Fruit fly (Drosophila melanogaster) whole organism, embryonic: ENCODE data around the gene Duba.

Experiments
- ATbp ChIP-seq: fragments of 200-800 bp; sonication (Bioruptor generic); optimal IDR thresholded peaks from 2 replicates; lab custom pipeline; 2017; ENCODE audit warnings: missing biosample characterization, mild to moderate bottlenecking, missing genetic modification characterization, missing genetic modification reagents
- Atf6 ChIP-seq: fragments of 200-800 bp; sonication (Bioruptor generic); IDR thresholded peaks from 2 replicates; pipeline ENCODE4 v1.3.6; 2022; ENCODE audit warnings: missing biosample characterization, missing genetic modification characterization
- Bgb ChIP-seq: fragments of 200-800 bp; sonication (Bioruptor generic); IDR thresholded peaks from 2 replicates; pipeline ENCODE4 v1.3.6; 2022; ENCODE audit warnings: missing biosample characterization, missing genetic modification characterization; ENCODE audit not compliant: partially characterized antibody
- Blimp-1 ChIP-seq: fragments of 200-800 bp; sonication (Bioruptor generic); optimal IDR thresholded peaks from 3 replicates; lab custom pipeline; 2018; ENCODE audit warnings: missing biosample characterization, missing genetic modification characterization, mild to moderate bottlenecking, moderate library complexity, missing genetic modification reagents
- CG1024 ChIP-seq: fragments of 200-800 bp; sonication (Bioruptor generic); IDR thresholded peaks from 2 replicates; pipeline ENCODE4 v1.3.6; 2022; ENCODE audit warnings: missing biosample characterization, missing genetic modification characterization
- CG12219 ChIP-seq: fragments of 200-800 bp; sonication (Bioruptor generic); optimal IDR thresholded peaks from 3 replicates; lab custom pipeline; 2018; ENCODE audit warnings: missing biosample characterization, mild to moderate bottlenecking, missing genetic modification characterization
- CG14965 ChIP-seq: fragments of 200-800 bp; sonication (Bioruptor generic); optimal IDR thresholded peaks from 2 replicates; lab custom pipeline; 2016; ENCODE audit warnings: missing biosample characterization, missing genetic modification characterization, borderline replicate concordance
- CG15011 ChIP-seq: fragments of 200-800 bp; sonication (Bioruptor generic); optimal IDR thresholded peaks from 3 replicates; lab custom pipeline; 2018; ENCODE audit warnings: missing biosample characterization, mild to moderate bottlenecking, missing genetic modification characterization
- CG17328 ChIP-seq: fragments of 200-800 bp; sonication (Bioruptor generic); IDR thresholded peaks from 2 replicates; pipeline ENCODE4 v1.3.6; 2022; ENCODE audit warnings: missing biosample characterization, missing genetic modification characterization
- CG30403 ChIP-seq: fragments of 200-800 bp; sonication (Bioruptor generic); optimal IDR thresholded peaks from 3 replicates; lab custom pipeline; 2016; ENCODE audit warnings: missing biosample characterization, missing genetic modification characterization
- CG3281 ChIP-seq: fragments of 200-800 bp; sonication (Bioruptor generic); optimal IDR thresholded peaks from 3 replicates; lab custom pipeline; 2017; ENCODE audit warnings: missing biosample characterization, mild to moderate bottlenecking, missing genetic modification characterization
- CG3726 ChIP-seq: fragments of 200-800 bp; sonication (Bioruptor generic); IDR thresholded peaks from 3 replicates; pipeline ENCODE4, ENCODE4 v1.3.6; 2022; ENCODE audit warnings: missing biosample characterization, missing genetic modification characterization
- CG4360 ChIP-seq: fragments of 200-800 bp; sonication (Bioruptor generic); IDR thresholded peaks from 2 replicates; pipeline ENCODE4 v1.3.6; 2022; ENCODE audit warnings: missing biosample characterization, missing genetic modification characterization
- CG4707 ChIP-seq: fragments of 200-800 bp; sonication (Bioruptor generic); optimal IDR thresholded peaks from 2 replicates; lab custom pipeline; 2018; ENCODE audit warnings: missing biosample characterization, mild to moderate bottlenecking, missing genetic modification characterization, moderate library complexity
- CG8765 ChIP-seq: fragments of 200-800 bp; sonication (Bioruptor generic); IDR thresholded peaks from 2 replicates; pipeline ENCODE4 v1.3.6; 2022; ENCODE audit warnings: missing biosample characterization, missing genetic modification characterization
- Camta ChIP-seq: fragments of 200-800 bp; sonication (Bioruptor generic); optimal IDR thresholded peaks from 2 replicates; lab custom pipeline; 2016; ENCODE audit warnings: missing biosample characterization, missing genetic modification characterization
- D19B ChIP-seq: fragments of 200-800 bp; sonication (Bioruptor generic); optimal IDR thresholded peaks from 2 replicates; lab custom pipeline; 2017; ENCODE audit warnings: missing biosample characterization, mild to moderate bottlenecking, missing genetic modification characterization
- Dip2 ChIP-seq: fragments of 200-800 bp; sonication (Bioruptor generic); IDR thresholded peaks from 2 replicates; pipeline ENCODE4 v1.3.6; 2022; ENCODE audit warnings: missing biosample characterization, missing genetic modification characterization
- Ets65A ChIP-seq: fragments of 200-800 bp; sonication (Bioruptor generic); peaks from one replicate; lab custom pipeline; 2016; ENCODE audit warnings: missing biosample characterization, missing genetic modification characterization
- HLH54F ChIP-seq: fragments of 200-800 bp; sonication (Bioruptor generic); optimal IDR thresholded peaks from 3 replicates; lab custom pipeline; 2016; ENCODE audit warnings: missing biosample characterization, missing genetic modification characterization
- HLHmδ ChIP-seq: fragments of 200-800 bp; sonication (Bioruptor generic); optimal IDR thresholded peaks from 2 replicates; lab custom pipeline; 2018; ENCODE audit warnings: missing biosample characterization, mild to moderate bottlenecking, missing genetic modification characterization, moderate library complexity
- MBD-R2 ChIP-seq: fragments of 200-800 bp; sonication (Bioruptor generic); IDR thresholded peaks from 2 replicates; pipeline ENCODE4 v1.3.6; 2022; ENCODE audit warnings: missing biosample characterization, missing genetic modification characterization
- Med ChIP-seq: fragments of 200-800 bp; sonication (Bioruptor generic); peaks from one replicate; lab custom pipeline; 2016; ENCODE audit warnings: missing biosample characterization, missing genetic modification characterization, mild to moderate bottlenecking, inconsistent platforms, moderate library complexity
- Nf-YA ChIP-seq: fragments of 200-800 bp; sonication (Bioruptor generic); IDR thresholded peaks from 2 replicates; pipeline ENCODE4 v1.3.6; 2022; ENCODE audit warnings: missing biosample characterization, missing genetic modification characterization
- Optix ChIP-seq: fragments of 200-800 bp; sonication (Bioruptor generic); IDR thresholded peaks from 3 replicates; pipeline ENCODE4 v1.3.6; 2022; ENCODE audit warnings: missing biosample characterization, missing genetic modification characterization
- PHDP ChIP-seq: fragments of 200-800 bp; sonication (Bioruptor generic); optimal IDR thresholded peaks from 3 replicates; lab custom pipeline; 2018; ENCODE audit warnings: missing biosample characterization, mild to moderate bottlenecking, missing genetic modification characterization, moderate library complexity
- Poxn ChIP-seq: fragments of 200-800 bp; sonication (Bioruptor generic); IDR thresholded peaks from 2 replicates; pipeline ENCODE4 v1.3.6; 2022; ENCODE audit warnings: missing biosample characterization, missing genetic modification characterization
- Sry-β ChIP-seq: fragments of 200-800 bp; sonication (Bioruptor generic); optimal IDR thresholded peaks from 2 replicates; lab custom pipeline; 2018; ENCODE audit warnings: missing biosample characterization, mild to moderate bottlenecking, missing genetic modification characterization, moderate library complexity
- Trl ChIP-seq, 3 experiments: fragments of >200 bp in 2 of 3; fragments of 200-800 bp in 1 of 3; sonication (Bioruptor generic) in 1 of 3; optimal IDR thresholded peaks; 2 replicates in 1 of 3; 3 replicates in 2 of 3; lab custom pipeline; 2016 to 2017; ENCODE audit warnings: missing biosample characterization in 1 of 3, missing genetic modification characterization in 1 of 3
- chinmo ChIP-seq: fragments of 200-800 bp; sonication (Bioruptor generic); IDR thresholded peaks from 4 replicates; pipeline ENCODE4 v1.3.6; 2022; ENCODE audit warnings: missing biosample characterization, missing genetic modification characterization; ENCODE audit not compliant: partially characterized antibody
- chm ChIP-seq: fragments of 200-800 bp; sonication (Bioruptor generic); IDR thresholded peaks from 2 replicates; pipeline ENCODE4 v1.3.6; 2022; ENCODE audit warnings: missing biosample characterization, missing genetic modification characterization
- exex ChIP-seq: fragments of 200-800 bp; sonication (Bioruptor generic); optimal IDR thresholded peaks from 4 replicates; lab custom pipeline; 2018; ENCODE audit warnings: missing biosample characterization, mild to moderate bottlenecking, missing genetic modification characterization, moderate library complexity
- fd96Cb ChIP-seq: fragments of 200-800 bp; sonication (Bioruptor generic); optimal IDR thresholded peaks from 2 replicates; lab custom pipeline; 2018; ENCODE audit warnings: missing biosample characterization, mild to moderate bottlenecking, missing genetic modification characterization, moderate library complexity
- ftz-f1 ChIP-seq: fragments of 200-800 bp; sonication (Bioruptor generic); optimal IDR thresholded peaks from 2 replicates; lab custom pipeline; 2016; ENCODE audit warnings: missing biosample characterization, missing genetic modification characterization
- gce ChIP-seq: fragments of 200-800 bp; sonication (Bioruptor generic); IDR thresholded peaks from 3 replicates; pipeline ENCODE4 v1.3.6; 2022; ENCODE audit warnings: missing biosample characterization, missing genetic modification characterization
- gcm ChIP-seq: fragments of 200-800 bp; sonication (Bioruptor generic); optimal IDR thresholded peaks from 2 replicates; lab custom pipeline; 2019; ENCODE audit warnings: missing biosample characterization, mild to moderate bottlenecking, missing genetic modification characterization, moderate library complexity
- klu ChIP-seq: fragments of 200-800 bp; sonication (Bioruptor generic); IDR thresholded peaks from 2 replicates; pipeline ENCODE4 v1.3.6; 2022; ENCODE audit warnings: missing biosample characterization, missing genetic modification characterization
- lab ChIP-seq: fragments of 200-800 bp; sonication (Bioruptor generic); optimal IDR thresholded peaks from 3 replicates; lab custom pipeline; 2017; ENCODE audit warnings: missing biosample characterization, missing genetic modification characterization, mild to moderate bottlenecking, moderate library complexity, missing genetic modification reagents
- row ChIP-seq: fragments of 200-800 bp; sonication (Bioruptor generic); IDR thresholded peaks from 3 replicates; pipeline ENCODE4 v1.3.6; 2022; ENCODE audit warnings: missing biosample characterization, missing genetic modification characterization
- scrt ChIP-seq: fragments of 200-800 bp; sonication (Bioruptor generic); optimal IDR thresholded peaks from 2 replicates; lab custom pipeline; 2018; ENCODE audit warnings: missing biosample characterization, mild to moderate bottlenecking, missing genetic modification characterization, moderate library complexity
- sens ChIP-seq: fragments of 200-800 bp; sonication (Bioruptor generic); peaks from one replicate; lab custom pipeline; 2016; ENCODE audit warnings: missing biosample characterization, missing genetic modification characterization
- sob ChIP-seq: fragments of 200-800 bp; sonication (Bioruptor generic); IDR thresholded peaks from 2 replicates; pipeline ENCODE4 v1.3.6; 2022; ENCODE audit warnings: missing biosample characterization, missing genetic modification characterization
- tup ChIP-seq: fragments of 200-800 bp; sonication (Bioruptor generic); optimal IDR thresholded peaks from 2 replicates; lab custom pipeline; 2016; ENCODE audit warnings: missing biosample characterization, mild to moderate bottlenecking, missing genetic modification characterization, moderate library complexity
- vvl ChIP-seq: fragments of 200-800 bp; sonication (Bioruptor generic); IDR thresholded peaks from 2 replicates; pipeline ENCODE4 v1.3.6; 2022; ENCODE audit warnings: missing biosample characterization, missing genetic modification characterization

The Duba gene

DNA sequence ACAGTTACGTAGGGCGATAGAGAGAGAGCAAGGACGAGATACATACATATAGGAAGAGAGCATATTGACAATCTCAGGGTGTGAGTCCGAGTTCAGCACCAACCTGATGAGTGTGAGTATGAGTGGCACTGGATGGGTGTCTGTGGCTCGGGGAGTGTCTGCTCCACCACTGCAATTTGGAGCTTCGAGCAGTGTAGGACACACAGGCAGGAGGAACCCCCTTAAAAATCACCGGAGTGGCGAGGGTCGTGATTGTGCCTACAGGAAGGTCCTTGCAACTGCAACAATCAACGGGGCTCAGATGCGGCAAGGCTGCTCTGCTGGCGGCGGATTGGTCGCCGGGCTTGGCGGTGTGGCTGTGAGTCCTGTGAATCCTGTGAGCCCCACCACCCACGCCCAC is 17.5 kb downstream of the Duba start:
- TF ChIP-seq ftz-f1 (GFP tag; lab: Kevin White, UChicago) (no peak), Trl (optimal IDR thresholded peaks at IDR 0.05; lab: Kevin White, UChicago) (peak; percentile 15 to 22), Trl (GFP tag; optimal IDR thresholded peaks at IDR 0.05; lab: Kevin White, UChicago) (no peak)

DNA sequence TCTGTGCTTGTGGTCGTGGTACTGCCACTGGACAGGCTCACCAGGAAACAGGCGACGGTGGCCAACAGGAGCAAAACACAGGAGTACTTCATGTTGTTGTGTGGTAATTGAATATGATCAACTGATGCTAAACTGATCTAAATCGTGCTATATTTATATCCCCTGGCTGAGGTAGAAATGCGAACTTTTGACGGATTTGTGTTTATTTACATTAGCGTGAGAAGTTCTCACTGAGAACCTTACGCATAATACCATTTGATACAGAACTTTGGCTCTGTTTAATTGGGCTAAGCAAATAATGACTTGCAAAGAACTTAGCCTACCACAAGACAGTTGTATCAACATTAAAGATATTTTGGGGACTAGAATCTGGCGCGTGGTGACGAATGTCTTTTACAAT is 18.1 kb downstream of the Duba start, which contains the start of gene CG33268:
Gene CG33268, minus strand, starts transcription at position 101 of the 400 bp plus-strand sequence.
- TF ChIP-seq CG4707 (GFP tag; lab: Kevin White, UChicago) (no peak), HLH54F (GFP tag; lab: Kevin White, UChicago) (no peak), CG3726 (GFP tag; lab: Robert Waterston, UW) (no peak), Poxn (GFP tag; lab: Robert Waterston, UW) (no peak), Bgb (GFP tag; lab: Robert Waterston, UW) (no peak), CG12219 (GFP tag; lab: Kevin White, UChicago) (no peak), CG30403 (no peak), CG14965 (GFP tag; lab: Kevin White, UChicago) (no peak), CG1024 (GFP tag; lab: Robert Waterston, UW) (no peak), CG8765 (no peak), CG4360 (GFP tag; lab: Robert Waterston, UW) (no peak), Optix (GFP tag; lab: Robert Waterston, UW) (no peak), chm (GFP tag; lab: Robert Waterston, UW) (no peak), tup (GFP tag; lab: Kevin White, UChicago) (no peak), CG15011 (no peak), Dip2 (GFP tag; lab: Robert Waterston, UW) (no peak), PHDP (tag; lab: Kevin White, UChicago) (no peak), fd96Cb (no peak), Atf6 (GFP tag; lab: Robert Waterston, UW) (no peak)

DNA sequence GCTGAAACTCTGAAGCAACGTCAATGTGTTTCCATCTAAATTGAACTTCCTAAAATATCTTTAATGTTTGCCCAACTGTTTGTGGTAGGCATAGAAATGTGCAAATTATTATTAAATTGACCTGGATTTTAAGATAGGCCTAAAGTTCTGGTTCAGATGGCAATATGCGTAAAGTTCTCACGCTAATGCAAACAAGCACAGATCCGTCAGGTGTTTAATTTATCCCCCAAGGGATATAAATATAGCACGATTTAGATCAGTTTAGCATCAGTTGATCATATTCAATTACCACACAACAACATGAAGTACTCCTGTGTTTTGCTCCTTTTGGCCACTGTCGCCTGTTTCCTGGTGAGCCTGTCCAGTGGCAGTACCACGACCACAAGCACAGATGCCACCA is 19.9 kb downstream of the Duba start, which contains the start of gene CG7377:
Gene CG7377, plus strand, starts transcription at position 301 of the 400 bp plus-strand sequence.
- 0 out of 2 replicates have a peak, but pooled peaks have one; percentile 9 for TF ChIP-seq klu
- TF ChIP-seq Ets65A (GFP tag; lab: Kevin White, UChicago) = peak; percentile 15

DNA sequence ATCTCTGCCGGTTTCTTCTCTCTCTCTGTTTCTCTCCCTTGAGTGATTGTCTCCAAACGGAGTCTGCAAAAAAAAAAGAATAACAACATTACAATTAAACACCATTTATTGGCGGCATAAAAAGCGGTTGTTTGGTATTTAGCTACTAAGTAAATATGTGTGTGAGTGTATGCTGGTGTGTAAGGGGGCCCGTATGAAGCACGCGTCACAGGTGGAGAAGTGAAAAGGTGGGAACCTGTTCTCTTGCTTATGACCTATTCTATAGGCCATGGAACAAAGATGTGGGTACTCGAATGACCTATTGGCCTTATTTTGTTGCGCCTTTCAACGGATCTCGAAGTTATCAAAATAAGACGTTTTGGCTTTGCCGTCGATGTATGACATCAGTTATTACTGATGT is 20.7 kb downstream of the Duba start:
- TF ChIP-seq chinmo (GFP tag; lab: Robert Waterston, UW) (0 out of 4 replicates have a peak, but pooled peaks have one; percentile 36), CG17328 (GFP tag; lab: Robert Waterston, UW) (no peak), exex (tag; lab: Kevin White, UChicago) (no peak), Sry-β (GFP tag; lab: Kevin White, UChicago) (peak; percentile 76), CG3281 (GFP tag; lab: Kevin White, UChicago) (peak; percentile 14), Med (GFP tag; lab: Kevin White, UChicago) (peak; percentile 64), Blimp-1 (GFP tag; lab: Kevin White, UChicago) (peak; percentile 3), ATbp (GFP tag; lab: Kevin White, UChicago) (peak; percentile 11), MBD-R2 (GFP tag; lab: Robert Waterston, UW) (no peak), sens (GFP tag; lab: Kevin White, UChicago) (peak; percentile 80), sob (no peak), gcm (GFP tag; lab: Kevin White, UChicago) (peak; percentile 60), HLHmδ (peak; percentile 18), lab (peak; percentile 27), vvl (GFP tag; lab: Robert Waterston, UW) (0 out of 2 replicates have a peak, but pooled peaks have one; percentile 10), Camta (GFP tag; lab: Kevin White, UChicago) (peak; percentile 15), Nf-YA (GFP tag; lab: Robert Waterston, UW) (peak; percentile 44; the same call in 1 of the 2 replicates), row (GFP tag; lab: Robert Waterston, UW) (0 out of 3 replicates have a peak, but pooled peaks have one; percentile 14), Ets65A (GFP tag; lab: Kevin White, UChicago) (peak; percentile 60), gce (no peak), D19B (GFP tag; lab: Kevin White, UChicago) (no peak), scrt (GFP tag; lab: Kevin White, UChicago) (no peak), PHDP (tag; lab: Kevin White, UChicago) (peak; percentile 14)
